Fruit fly (Drosophila melanogaster): ENCODE measurements around the gene CG13895.

DNA sequence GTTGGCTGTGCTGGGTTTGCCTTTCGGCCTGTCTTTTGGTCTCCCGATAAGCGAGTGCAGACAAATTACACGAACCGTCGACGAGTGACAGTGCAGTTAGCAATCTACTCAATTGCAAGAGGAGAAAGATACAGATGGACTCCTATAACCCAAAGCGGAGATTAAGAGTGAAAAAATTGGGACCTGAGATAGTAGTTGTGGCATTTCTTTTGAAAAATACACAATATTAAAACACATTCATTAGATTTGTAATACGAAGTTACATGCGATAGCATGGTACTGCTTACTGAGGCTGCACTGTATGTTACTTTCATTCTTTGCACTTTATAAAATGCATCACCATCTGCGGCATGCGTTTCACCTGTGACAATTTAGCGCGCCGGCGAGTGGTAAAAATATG lies 19.2 kb upstream of the CG13895 start:
- no peak for TF ChIP-seq CG8478 (optimal IDR thresholded peaks at IDR 0.05)
- TF ChIP-seq CTCF (optimal IDR thresholded peaks at IDR 0.05) = no peak
